Worm (Caenorhabditis elegans) whole organism, L1 larva: ENCODE measurements around the gene prx-10.

Experiments used
- Y116A8C.19 ChIP-seq: sonication (generic microtip); optimal IDR thresholded peaks from 2 replicates; lab custom pipeline; 2016; ENCODE audit warnings: missing compliant biosample characterization, missing genetic modification characterization, borderline replicate concordance
- aly-2 ChIP-seq: fragments of 150-350 bp; optimal IDR thresholded peaks from 2 replicates; lab custom pipeline; 2014; ENCODE audit warnings: missing biosample characterization, missing genetic modification characterization
- ama-1 ChIP-seq: fragments of 150-350 bp; optimal IDR thresholded peaks from 2 replicates; lab custom pipeline; 2014
- ceh-88 ChIP-seq: fragments of 200-800 bp; sonication (Bioruptor generic); IDR thresholded peaks from 2 replicates; pipeline ENCODE4 v1.3.6; 2022; ENCODE audit warnings: missing genetic modification characterization, missing compliant biosample characterization
- dpl-1 ChIP-seq, 3 experiments: fragments of 150-350 bp in 2 of 3; sonication (generic microtip) in 1 of 3; optimal IDR thresholded peaks; 2 replicates each; lab custom pipeline; 2014 to 2017; ENCODE audit warnings: missing biosample characterization in 3 of 3, missing genetic modification characterization in 3 of 3, missing genetic modification reagents in 3 of 3
- dsc-1 ChIP-seq: sonication (generic microtip); optimal IDR thresholded peaks from 2 replicates; lab custom pipeline; 2016; ENCODE audit warnings: mild to moderate bottlenecking, missing genetic modification characterization, missing compliant biosample characterization
- efl-1 ChIP-seq, 4 experiments: fragments of 150-350 bp; optimal IDR thresholded peaks in 3 of 4; peaks in 1 of 4; 1 replicate in 1 of 4; 2 replicates in 3 of 4; lab custom pipeline; 2014; ENCODE audit warnings: missing biosample characterization in 2 of 4, missing genetic modification characterization in 2 of 4, missing genetic modification reagents in 2 of 4
- elt-2 ChIP-seq: sonication (generic microtip); optimal IDR thresholded peaks from 2 replicates; lab custom pipeline; 2016; ENCODE audit warnings: missing genetic modification characterization, mild to moderate bottlenecking, inconsistent platforms, missing compliant biosample characterization, missing genetic modification reagents
- fkh-8 ChIP-seq: sonication (generic microtip); optimal IDR thresholded peaks from 2 replicates; lab custom pipeline; 2016; ENCODE audit warnings: mild to moderate bottlenecking, missing genetic modification characterization, missing compliant biosample characterization
- grh-1 ChIP-seq: fragments of 200-800 bp; sonication (Bioruptor generic); IDR thresholded peaks from 2 replicates; pipeline ENCODE4 v1.3.6; 2022; ENCODE audit warnings: missing genetic modification reagents, missing genetic modification characterization, missing compliant biosample characterization
- hlh-17 ChIP-seq: fragments of 200-800 bp; sonication (Bioruptor generic); optimal IDR thresholded peaks from 2 replicates; lab custom pipeline; 2018; ENCODE audit warnings: missing genetic modification characterization, mild to moderate bottlenecking, missing compliant biosample characterization, moderate library complexity, borderline replicate concordance
- hpl-2 ChIP-seq: fragments of 150-350 bp; optimal IDR thresholded peaks from 2 replicates; lab custom pipeline; 2014; ENCODE audit warnings: missing biosample characterization, missing genetic modification reagents, missing genetic modification characterization
- lin-14 ChIP-seq: fragments of 200-800 bp; sonication (Bioruptor generic); optimal IDR thresholded peaks from 2 replicates; lab custom pipeline; 2018; ENCODE audit warnings: mild to moderate bottlenecking, missing genetic modification characterization, moderate library complexity, missing compliant biosample characterization
- lin-15B ChIP-seq: fragments of 150-350 bp; sonication (generic microtip); optimal IDR thresholded peaks from 3 replicates; lab custom pipeline; 2014; ENCODE audit warnings: missing biosample characterization, missing genetic modification characterization
- lin-39 ChIP-seq: fragments of 150-350 bp; optimal IDR thresholded peaks from 2 replicates; lab custom pipeline; 2014; ENCODE audit warnings: missing biosample characterization, missing genetic modification reagents, missing genetic modification characterization
- lir-3 ChIP-seq: sonication (generic microtip); optimal IDR thresholded peaks from 2 replicates; lab custom pipeline; 2016; ENCODE audit warnings: mild to moderate bottlenecking, missing genetic modification characterization, moderate library complexity, missing compliant biosample characterization; ENCODE audit not compliant: poor library complexity
- mab-9 ChIP-seq: fragments of 200-800 bp; sonication (Bioruptor generic); IDR thresholded peaks from 2 replicates; pipeline ENCODE4 v1.3.6; 2022; ENCODE audit warnings: missing genetic modification reagents, missing genetic modification characterization, missing compliant biosample characterization
- mep-1 ChIP-seq: fragments of 150-350 bp; optimal IDR thresholded peaks from 2 replicates; lab custom pipeline; 2014; ENCODE audit warnings: missing biosample characterization, missing genetic modification characterization
- nhr-19 ChIP-seq: fragments of 200-800 bp; sonication (Bioruptor generic); conservative IDR thresholded peaks from 2 replicates; pipeline ENCODE4 v1.3.6; 2022; ENCODE audit warnings: missing genetic modification characterization, missing compliant biosample characterization
- nhr-20 ChIP-seq: sonication (generic microtip); optimal IDR thresholded peaks from 2 replicates; lab custom pipeline; 2016; ENCODE audit warnings: mild to moderate bottlenecking, missing genetic modification characterization, missing compliant biosample characterization
- nhr-71 ChIP-seq: sonication (generic microtip); optimal IDR thresholded peaks from 2 replicates; lab custom pipeline; 2016; ENCODE audit warnings: mild to moderate bottlenecking, missing genetic modification characterization, moderate library complexity, missing compliant biosample characterization
- nhr-77 ChIP-seq: fragments of 150-350 bp; optimal IDR thresholded peaks from 2 replicates; lab custom pipeline; 2014; ENCODE audit warnings: missing biosample characterization, missing genetic modification characterization
- nhr-85 ChIP-seq: sonication (generic microtip); peaks from one replicate; lab custom pipeline; 2016; ENCODE audit warnings: missing genetic modification characterization, inconsistent platforms, missing compliant biosample characterization
- nhr-90 ChIP-seq: sonication (generic microtip); optimal IDR thresholded peaks from 2 replicates; lab custom pipeline; 2016; ENCODE audit warnings: mild to moderate bottlenecking, missing genetic modification characterization, missing compliant biosample characterization; ENCODE audit not compliant: poor library complexity
- pax-3 ChIP-seq: fragments of 200-800 bp; sonication (Bioruptor generic); optimal IDR thresholded peaks from 2 replicates; lab custom pipeline; 2018; ENCODE audit warnings: mild to moderate bottlenecking, missing genetic modification characterization, moderate library complexity, missing compliant biosample characterization
- snu-23 ChIP-seq: sonication (generic microtip); optimal IDR thresholded peaks from 2 replicates; lab custom pipeline; 2016; ENCODE audit warnings: missing genetic modification characterization, missing compliant biosample characterization
- sox-4 ChIP-seq: sonication (generic microtip); optimal IDR thresholded peaks from 2 replicates; lab custom pipeline; 2016; ENCODE audit warnings: missing genetic modification characterization, missing compliant biosample characterization
- swsn-7 ChIP-seq: sonication (generic microtip); optimal IDR thresholded peaks from 2 replicates; lab custom pipeline; 2016; ENCODE audit warnings: missing genetic modification characterization, missing compliant biosample characterization
- tbx-2 ChIP-seq: sonication (generic microtip); optimal IDR thresholded peaks from 2 replicates; lab custom pipeline; 2016; ENCODE audit warnings: missing genetic modification characterization, missing compliant biosample characterization
- tlp-1 ChIP-seq: fragments of 150-350 bp; optimal IDR thresholded peaks from 2 replicates; lab custom pipeline; 2014; ENCODE audit warnings: missing biosample characterization, missing genetic modification characterization
- unc-86 ChIP-seq: sonication (generic microtip); optimal IDR thresholded peaks from 2 replicates; lab custom pipeline; 2016; ENCODE audit warnings: missing genetic modification characterization, missing compliant biosample characterization
- vab-15 ChIP-seq: sonication (generic microtip); optimal IDR thresholded peaks from 2 replicates; lab custom pipeline; 2017; ENCODE audit warnings: missing genotype, mild to moderate bottlenecking, missing genetic modification characterization, missing compliant biosample characterization
- zag-1 ChIP-seq: fragments of 150-350 bp; optimal IDR thresholded peaks from 2 replicates; lab custom pipeline; 2014; ENCODE audit warnings: missing biosample characterization, missing genetic modification characterization
- zip-4 ChIP-seq: fragments of 200-800 bp; sonication (Bioruptor generic); optimal IDR thresholded peaks from 2 replicates; lab custom pipeline; 2018; ENCODE audit warnings: mild to moderate bottlenecking, missing genetic modification characterization, moderate library complexity, missing compliant biosample characterization
- ztf-11 ChIP-seq, 2 experiments: sonication (generic microtip); optimal IDR thresholded peaks; 2 replicates each; lab custom pipeline; 2016 to 2017; ENCODE audit warnings: missing genetic modification characterization in 2 of 2, missing biosample characterization in 1 of 2, missing compliant biosample characterization in 1 of 2
- ztf-4 ChIP-seq: fragments of 150-350 bp; optimal IDR thresholded peaks from 2 replicates; lab custom pipeline; 2014; ENCODE audit warnings: missing biosample characterization, missing genetic modification characterization

Gene prx-10

ce11 chrIII:5269814-5270213 lies 33.6 kb downstream of the prx-10 start, which contains the start of gene ZC395.4:
ZC395.4 (plus strand) TSS chrIII:5270114.
- TF ChIP-seq zip-4 (GFP tag; lab: Kevin White, UChicago), result no peak
- TF ChIP-seq mab-9, result no peak
- TF ChIP-seq fkh-8 (tag; lab: Kevin White, UChicago), result no peak
- no peak for TF ChIP-seq Y116A8C.19 (tag; lab: Kevin White, UChicago)
- TF ChIP-seq hpl-2, result no peak
- TF ChIP-seq zag-1 (tag; lab: Kevin White, UChicago), result no peak
- TF ChIP-seq pax-3 (tag; lab: Kevin White, UChicago), result no peak
- no peak for TF ChIP-seq lin-15B
- no peak for TF ChIP-seq lin-14 (GFP tag; lab: Kevin White, UChicago)
- TF ChIP-seq ztf-4 (tag; lab: Kevin White, UChicago), result no peak
- no peak for TF ChIP-seq unc-86 (tag; lab: Kevin White, UChicago)
- TF ChIP-seq elt-2 (tag; lab: Kevin White, UChicago), result no peak
- no peak for TF ChIP-seq grh-1 (GFP tag; lab: Robert Waterston, UW)

- TF ChIP-seq nhr-90 (tag; lab: Kevin White, UChicago) (peak; percentile 5), swsn-7 (tag; lab: Kevin White, UChicago) (peak; percentile 20), dsc-1 (tag; lab: Kevin White, UChicago) (peak; percentile 23), aly-2 (peak; percentile 51), mep-1 (peak; percentile 40), ama-1 (peak; percentile 87), snu-23 (peak; percentile 24), nhr-20 (tag; lab: Kevin White, UChicago) (peak; percentile 7), ztf-11 (tag; optimal IDR thresholded peaks at IDR 0.05; lab: Kevin White, UChicago) (no peak), nhr-19 (GFP tag; lab: Robert Waterston, UW) (0 out of 2 replicates have a peak, but pooled peaks have one; percentile 12), nhr-77 (tag; lab: Kevin White, UChicago) (no peak), dpl-1 (GFP tag; optimal IDR thresholded peaks at IDR 0.05; lab: Kevin White, UChicago) (peak in 1 of 3 experiments; percentile 6), lin-14 (GFP tag; lab: Kevin White, UChicago) (no peak), nhr-71 (tag; lab: Kevin White, UChicago) (peak; percentile 57), mab-9 (no peak)
- TF ChIP-seq, all 84 proteins: peak for 11
These were observed 37.2 kb downstream of the prx-10 start, which contains the start of gene ztf-8 for ce11 chrIII:5273396-5273857. ztf-8 (minus strand) TSS chrIII:5273471.

- no peak for TF ChIP-seq hpl-2
- no peak for TF ChIP-seq efl-1 (optimal IDR thresholded peaks at IDR 0.05; lab: Kevin White, UChicago)
- peak in 1 of 2 experiments; percentile 37 for TF ChIP-seq efl-1 (GFP tag; optimal IDR thresholded peaks at IDR 0.05 in 1 of 2; lab: Kevin White, UChicago)
- no peak for TF ChIP-seq lin-39 (tag; lab: Kevin White, UChicago)
- TF ChIP-seq nhr-90 (tag; lab: Kevin White, UChicago), result no peak
- no peak for TF ChIP-seq vab-15
- TF ChIP-seq tbx-2 (tag; lab: Kevin White, UChicago), result no peak
- no peak for TF ChIP-seq lin-14 (GFP tag; lab: Kevin White, UChicago)
- no peak for TF ChIP-seq lir-3 (tag; lab: Kevin White, UChicago)
- TF ChIP-seq ceh-88 (GFP tag; lab: Robert Waterston, UW), result no peak
- no peak for TF ChIP-seq sox-4
- peak; percentile 30 for TF ChIP-seq nhr-85 (tag; lab: Kevin White, UChicago)
- no peak for TF ChIP-seq tlp-1
- TF ChIP-seq nhr-19 (GFP tag; lab: Robert Waterston, UW), result no peak
- no peak for TF ChIP-seq hlh-17 (GFP tag; lab: Kevin White, UChicago)
These were observed 38.0 kb downstream of the prx-10 start for ce11 chrIII:5274250-5274649.
